Worm (Caenorhabditis elegans): ENCODE measurements around the gene unc-41.

unc-41 gene

ce11 chrV:9970119-9970518 is 5.9 kb downstream of the unc-41 start (continued):
- TF ChIP-seq nhr-237 (tag; optimal IDR thresholded peaks at IDR 0.05) (no peak), ztf-4 (tag; optimal IDR thresholded peaks at IDR 0.05) (no peak), mef-2 (tag; optimal IDR thresholded peaks at IDR 0.05) (no peak), ceh-8 (GFP tag; optimal IDR thresholded peaks at IDR 0.05) (peak; percentile 17), fkh-8 (tag; optimal IDR thresholded peaks at IDR 0.05) (peak; percentile 48), elt-3 (tag; optimal IDR thresholded peaks at IDR 0.05) (no peak), sptf-1 (tag; optimal IDR thresholded peaks at IDR 0.05) (no peak), pqm-1 (tag; optimal IDR thresholded peaks at IDR 0.05) (no peak), nhr-19 (GFP tag; conservative IDR thresholded peaks at IDR 0.05) (peak; percentile 64), unc-30 (tag; optimal IDR thresholded peaks at IDR 0.05) (no peak), lin-15B (tag; optimal IDR thresholded peaks at IDR 0.05) (peak; percentile 36), nhr-77 (tag; optimal IDR thresholded peaks at IDR 0.05) (peak; percentile 65), sup-37 (GFP tag; optimal IDR thresholded peaks at IDR 0.05) (no peak), mep-1 (tag; optimal IDR thresholded peaks at IDR 0.05) (peak; percentile 72), lin-14 (GFP tag; optimal IDR thresholded peaks at IDR 0.05) (peak; percentile 76), skn-1 (tag; optimal IDR thresholded peaks at IDR 0.05) (peak; percentile 76), dsc-1 (tag; optimal IDR thresholded peaks at IDR 0.05) (peak; percentile 63), aly-2 (tag; optimal IDR thresholded peaks at IDR 0.05) (no peak), egl-13 (tag; optimal IDR thresholded peaks at IDR 0.05) (peak; percentile 37), tlp-1 (tag; optimal IDR thresholded peaks at IDR 0.05) (no peak), hlh-17 (GFP tag; optimal IDR thresholded peaks at IDR 0.05; ENCODE audit: borderline replicate concordance) (no peak), pax-3 (tag; optimal IDR thresholded peaks at IDR 0.05) (peak; percentile 47), unc-62 (GFP tag; optimal IDR thresholded peaks at IDR 0.05) (no peak), isw-1 (GFP tag; IDR thresholded peaks at IDR 0.05) (no peak), irx-1 (tag; optimal IDR thresholded peaks at IDR 0.05) (peak; percentile 2), alr-1 (tag; optimal IDR thresholded peaks at IDR 0.05; ENCODE audit: borderline replicate concordance) (no peak), unc-98 (GFP tag; IDR thresholded peaks at IDR 0.05) (no peak), snu-23 (GFP tag; optimal IDR thresholded peaks at IDR 0.05) (peak; percentile 81), lir-3 (tag; optimal IDR thresholded peaks at IDR 0.05; ENCODE audit: poor library complexity) (peak; percentile 52), xbp-1 (tag; optimal IDR thresholded peaks at IDR 0.05) (peak; percentile 54), elt-2 (tag; optimal IDR thresholded peaks at IDR 0.05) (no peak)

ce11 chrV:9965891-9966290 is 10.1 kb downstream of the unc-41 start:
- TF ChIP-seq snpc-4 (tag; optimal IDR thresholded peaks at IDR 0.05), result no peak
- TF ChIP-seq jun-1 (tag; optimal IDR thresholded peaks at IDR 0.05), result no peak
- no peak for TF ChIP-seq efl-3 (GFP tag; optimal IDR thresholded peaks at IDR 0.05)
- peak; percentile 21 for TF ChIP-seq lin-14 (GFP tag; optimal IDR thresholded peaks at IDR 0.05)
- no peak for TF ChIP-seq unc-62 (GFP tag; optimal IDR thresholded peaks at IDR 0.05)
- TF ChIP-seq dpl-1 (GFP tag; optimal IDR thresholded peaks at IDR 0.05), result no peak
- no peak for TF ChIP-seq nhr-12 (tag; optimal IDR thresholded peaks at IDR 0.05)
- TF ChIP-seq hlh-17 (GFP tag; optimal IDR thresholded peaks at IDR 0.05; ENCODE audit: borderline replicate concordance), result no peak
- no peak for TF ChIP-seq fkh-10 (GFP tag; optimal IDR thresholded peaks at IDR 0.05)
- peak; percentile 33 for TF ChIP-seq fkh-8 (tag; optimal IDR thresholded peaks at IDR 0.05)
- no peak for TF ChIP-seq lir-3 (tag; optimal IDR thresholded peaks at IDR 0.05; ENCODE audit: poor library complexity)

ce11 chrV:9964152-9964785 is 11.8 kb downstream of the unc-41 start:
- TF ChIP-seq nhr-85 (tag) (no peak), unc-86 (tag; optimal IDR thresholded peaks at IDR 0.05) (no peak), lin-13 (GFP tag; optimal IDR thresholded peaks at IDR 0.05) (no peak), dsc-1 (tag; optimal IDR thresholded peaks at IDR 0.05) (peak; percentile 32), fos-1 (tag; optimal IDR thresholded peaks at IDR 0.05) (no peak), fkh-8 (tag; optimal IDR thresholded peaks at IDR 0.05) (peak; percentile 50), nhr-47 (tag; optimal IDR thresholded peaks at IDR 0.05) (peak; percentile 1), lin-14 (GFP tag; optimal IDR thresholded peaks at IDR 0.05) (peak; percentile 54), efl-1 (optimal IDR thresholded peaks at IDR 0.05) (no peak), efl-1 (GFP tag; optimal IDR thresholded peaks at IDR 0.05 in 1 of 2) (peak in 1 of 2 experiments; percentile 88), pag-3 (tag; optimal IDR thresholded peaks at IDR 0.05; ENCODE audit: borderline replicate concordance, insufficient read depth) (no peak)

Measured in whole organism, L1 larva.